Worm (Caenorhabditis elegans): ENCODE data around the gene C04C3.9.

The C04C3.9 gene

DNA sequence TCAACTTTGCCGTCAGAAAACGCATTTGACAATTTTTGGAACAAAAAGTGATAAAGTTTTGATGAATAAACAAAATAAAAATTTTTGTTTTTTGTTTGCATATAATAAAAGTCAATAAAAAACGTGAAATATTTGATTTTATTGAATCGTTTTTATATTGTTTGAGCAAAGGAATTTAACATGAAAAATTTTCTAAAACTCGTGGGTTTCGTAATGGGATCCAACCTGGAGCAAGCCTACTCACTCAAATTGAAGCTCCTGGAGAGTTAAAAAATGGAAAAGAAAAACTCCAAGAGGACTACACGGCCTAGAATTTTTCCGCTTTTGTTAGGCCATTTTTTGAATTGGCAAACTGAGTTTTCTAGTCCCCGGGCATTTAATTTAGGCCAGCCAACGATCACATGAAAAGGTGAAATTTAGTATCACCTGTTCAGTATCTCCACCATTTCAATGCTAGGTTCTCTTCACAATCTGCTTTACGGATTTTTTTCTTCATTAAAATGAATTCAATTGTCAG, at the start of gene C04C3.9, which contains the start of gene srz-60:
TSS of gene C04C3.9 (minus strand) at position 101 of the 517 bp plus-strand sequence.
TSS of gene srz-60 (plus strand) at position 467 of the 517 bp plus-strand sequence.
- TF ChIP-seq hnd-1 (tag; optimal IDR thresholded peaks at IDR 0.05) (no peak), ceh-36 (tag; optimal IDR thresholded peaks at IDR 0.05) (no peak), B0310.2 (tag; optimal IDR thresholded peaks at IDR 0.05) (no peak), sea-1 (GFP tag; conservative IDR thresholded peaks at IDR 0.05) (no peak), hmg-4 (GFP tag; optimal IDR thresholded peaks at IDR 0.05) (no peak), flt-1 (GFP tag; IDR thresholded peaks at IDR 0.05) (no peak), aly-1 (tag; optimal IDR thresholded peaks at IDR 0.05) (no peak), tbx-11 (GFP tag; IDR thresholded peaks at IDR 0.05) (no peak), scrt-1 (GFP tag; IDR thresholded peaks at IDR 0.05) (no peak), tbx-37 (GFP tag; conservative IDR thresholded peaks at IDR 0.05) (no peak), ets-7 (tag; optimal IDR thresholded peaks at IDR 0.05) (no peak), ceh-13 (GFP tag; optimal IDR thresholded peaks at IDR 0.05) (no peak), pes-1 (GFP tag; IDR thresholded peaks at IDR 0.05) (no peak)

DNA sequence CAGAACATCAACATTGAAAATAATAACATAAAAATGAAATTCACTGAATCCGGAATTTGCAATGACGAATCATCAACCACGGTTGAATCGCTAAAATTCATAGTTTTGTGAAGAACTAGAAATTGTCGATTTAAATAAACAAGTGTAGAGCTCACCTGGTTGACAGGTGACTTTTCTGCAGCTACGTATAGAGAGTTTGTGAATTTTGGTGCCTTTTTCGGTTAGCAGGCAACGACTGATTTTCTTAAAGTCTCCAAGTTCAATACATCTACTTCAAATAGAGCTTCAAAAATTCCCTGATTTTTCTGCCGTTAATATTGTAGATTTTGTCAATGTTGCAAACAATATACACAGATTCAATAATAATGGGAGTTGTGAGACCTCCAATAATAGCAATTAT, 48.8 kb upstream of the C04C3.9 start, which contains the start of gene srz-69:
TSS of gene srz-69 (minus strand) at position 101 of the 400 bp plus-strand sequence.
- TF ChIP-seq tbx-11 (GFP tag; IDR thresholded peaks at IDR 0.05) (no peak), pes-1 (GFP tag; IDR thresholded peaks at IDR 0.05) (no peak), sea-1 (GFP tag; conservative IDR thresholded peaks at IDR 0.05) (no peak), tra-4 (tag; optimal IDR thresholded peaks at IDR 0.05) (no peak), ets-7 (tag; optimal IDR thresholded peaks at IDR 0.05) (no peak), ceh-36 (tag; optimal IDR thresholded peaks at IDR 0.05) (no peak), hnd-1 (tag; optimal IDR thresholded peaks at IDR 0.05) (no peak), aly-1 (tag; optimal IDR thresholded peaks at IDR 0.05) (no peak), ama-1 (optimal IDR thresholded peaks at IDR 0.05) (no peak)

DNA sequence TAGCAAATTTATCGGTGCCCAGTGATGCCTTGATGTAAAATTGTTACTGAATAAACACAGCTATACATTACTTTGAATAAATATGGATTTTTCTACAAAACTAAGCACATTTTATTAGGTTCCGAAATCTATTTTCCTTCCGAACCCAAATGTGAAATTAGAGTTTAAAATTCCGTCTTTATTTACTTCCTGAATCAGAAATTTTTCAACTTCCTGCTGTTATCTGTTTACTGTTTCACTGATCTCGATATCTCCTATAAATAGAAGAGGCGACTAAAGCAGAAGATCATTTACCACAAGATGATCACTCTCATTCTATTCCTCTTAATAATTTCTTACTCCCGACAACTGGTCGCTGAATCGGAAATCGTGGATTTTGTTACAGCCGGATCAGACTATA, 41.4 kb upstream of the C04C3.9 start, which contains the start of gene F58E2.2:
TSS of gene F58E2.2 (plus strand) at position 301 of the 400 bp plus-strand sequence.
- no peak for TF ChIP-seq flt-1 (GFP tag; IDR thresholded peaks at IDR 0.05)
- no peak for TF ChIP-seq aly-1 (tag; optimal IDR thresholded peaks at IDR 0.05)
- no peak for TF ChIP-seq scrt-1 (GFP tag; IDR thresholded peaks at IDR 0.05)
- TF ChIP-seq hnd-1 (tag; optimal IDR thresholded peaks at IDR 0.05) = no peak
- no peak for TF ChIP-seq tra-4 (tag; optimal IDR thresholded peaks at IDR 0.05)
- TF ChIP-seq tbx-11 (GFP tag; IDR thresholded peaks at IDR 0.05) = no peak
- no peak for TF ChIP-seq tbx-37 (GFP tag; conservative IDR thresholded peaks at IDR 0.05)
- TF ChIP-seq sea-1 (GFP tag; conservative IDR thresholded peaks at IDR 0.05) = no peak
- TF ChIP-seq F13C5.2 (tag; optimal IDR thresholded peaks at IDR 0.05) = no peak
- no peak for TF ChIP-seq ceh-36 (tag; optimal IDR thresholded peaks at IDR 0.05)
- TF ChIP-seq pes-1 (GFP tag; IDR thresholded peaks at IDR 0.05) = no peak
- TF ChIP-seq ama-1 (optimal IDR thresholded peaks at IDR 0.05) = no peak
- no peak for TF ChIP-seq ets-7 (tag; optimal IDR thresholded peaks at IDR 0.05)
- TF ChIP-seq hmg-4 (GFP tag; optimal IDR thresholded peaks at IDR 0.05) = no peak

DNA sequence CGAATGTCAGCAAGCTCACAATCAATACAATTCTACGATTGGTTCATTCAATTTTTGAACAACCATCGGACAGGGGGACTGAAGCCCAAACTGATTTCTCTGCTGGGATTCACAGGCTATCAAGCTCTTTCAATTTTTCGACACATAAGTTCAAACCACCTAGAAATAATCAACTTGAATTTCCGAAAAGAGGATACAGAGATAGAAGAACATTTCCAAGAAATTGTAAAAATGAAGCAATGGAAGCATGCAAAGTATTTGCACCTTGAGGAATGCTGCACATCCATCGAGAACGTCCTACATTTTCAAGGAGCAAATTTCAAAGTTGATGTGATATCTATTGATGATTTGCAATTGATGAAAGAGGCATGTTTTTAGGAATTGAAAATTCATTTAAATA, 39.4 kb upstream of the C04C3.9 start:
- TF ChIP-seq pes-1 (GFP tag; IDR thresholded peaks at IDR 0.05) (no peak), ets-7 (tag; optimal IDR thresholded peaks at IDR 0.05) (no peak), scrt-1 (GFP tag; IDR thresholded peaks at IDR 0.05) (no peak), flt-1 (GFP tag; IDR thresholded peaks at IDR 0.05) (no peak), ceh-13 (GFP tag; optimal IDR thresholded peaks at IDR 0.05) (no peak), tbx-11 (GFP tag; IDR thresholded peaks at IDR 0.05) (no peak), B0310.2 (tag; optimal IDR thresholded peaks at IDR 0.05) (no peak)

DNA sequence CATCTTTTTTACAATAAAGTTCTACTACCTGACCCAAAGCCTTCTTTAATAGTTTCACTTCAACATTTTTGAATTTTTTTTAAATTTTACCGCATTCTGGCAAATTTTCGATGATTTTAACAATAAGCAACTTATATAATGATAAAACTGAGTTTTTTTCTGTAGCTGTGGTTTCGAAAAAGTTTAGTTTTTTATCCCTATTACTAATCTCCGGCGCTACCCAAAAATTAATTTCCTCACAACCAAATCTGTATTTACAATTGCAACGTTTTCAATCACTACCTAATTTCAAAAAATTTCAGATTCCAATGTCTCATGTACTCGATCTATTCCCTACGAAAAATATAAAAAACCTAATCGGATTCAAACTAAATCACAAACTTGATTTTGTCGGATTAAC, 38.8 kb upstream of the C04C3.9 start, which contains the start of gene F58E2.3:
TSS of gene F58E2.3 (plus strand) at position 301 of the 400 bp plus-strand sequence.
- TF ChIP-seq ceh-36 (tag; optimal IDR thresholded peaks at IDR 0.05) (no peak), scrt-1 (GFP tag; IDR thresholded peaks at IDR 0.05) (no peak), aly-1 (tag; optimal IDR thresholded peaks at IDR 0.05) (no peak), F13C5.2 (tag; optimal IDR thresholded peaks at IDR 0.05) (no peak), B0310.2 (tag; optimal IDR thresholded peaks at IDR 0.05) (no peak), ets-7 (tag; optimal IDR thresholded peaks at IDR 0.05) (no peak)

DNA sequence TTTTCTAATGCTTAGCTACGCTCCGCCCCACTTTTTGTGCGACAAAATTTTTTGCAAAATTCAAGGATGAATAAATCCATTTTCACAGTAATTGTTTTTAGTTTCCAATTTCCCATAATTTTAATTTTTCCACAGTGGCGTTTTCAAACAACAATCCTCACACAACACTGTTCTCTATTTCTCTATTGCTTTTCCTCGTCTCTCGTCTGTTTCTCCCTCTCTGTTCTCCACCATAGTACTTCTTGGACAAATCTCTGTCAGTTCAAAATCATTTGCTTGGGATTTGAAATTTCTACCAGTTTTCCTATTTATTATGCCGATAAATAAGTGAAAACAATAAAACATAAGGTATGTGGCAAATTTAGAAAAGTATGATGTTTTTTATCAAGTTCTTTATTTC, 34.9 kb upstream of the C04C3.9 start, which contains the start of gene F58E2.4:
TSS of gene F58E2.4 (plus strand) at position 134 of the 400 bp plus-strand sequence.
- TF ChIP-seq hmbx-1 (tag; optimal IDR thresholded peaks at IDR 0.05) (no peak), pes-1 (GFP tag; IDR thresholded peaks at IDR 0.05) (no peak), ama-1 (optimal IDR thresholded peaks at IDR 0.05) (no peak), ceh-13 (GFP tag; optimal IDR thresholded peaks at IDR 0.05) (no peak), scrt-1 (GFP tag; IDR thresholded peaks at IDR 0.05) (no peak), B0310.2 (tag; optimal IDR thresholded peaks at IDR 0.05) (no peak), hmg-4 (GFP tag; optimal IDR thresholded peaks at IDR 0.05) (no peak), tbx-37 (GFP tag; conservative IDR thresholded peaks at IDR 0.05) (no peak), tra-4 (tag; optimal IDR thresholded peaks at IDR 0.05) (no peak), flt-1 (GFP tag; IDR thresholded peaks at IDR 0.05) (no peak), F13C5.2 (tag; optimal IDR thresholded peaks at IDR 0.05) (no peak)

DNA sequence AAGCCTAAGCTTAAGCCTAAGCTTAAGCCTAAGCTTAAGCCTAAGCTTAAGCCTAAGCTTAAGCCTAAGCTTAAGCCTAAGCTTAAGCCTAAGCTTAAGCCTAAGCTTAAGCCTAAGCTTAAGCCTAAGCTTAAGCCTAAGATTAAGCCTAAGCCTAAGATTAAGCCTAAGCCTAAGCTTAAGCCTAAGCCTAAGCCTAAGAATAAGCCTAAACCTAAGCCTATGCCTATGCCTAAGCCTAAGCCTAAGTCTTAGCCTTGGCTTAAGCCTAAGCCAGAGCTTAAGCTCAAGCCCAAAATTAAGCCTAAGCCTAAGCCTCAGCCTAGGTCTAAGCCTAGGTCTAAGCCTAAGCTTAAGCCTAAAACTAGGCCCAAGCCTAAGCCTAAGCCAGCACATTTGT, 27.1 kb upstream of the C04C3.9 start:
- TF ChIP-seq ceh-36 (tag; optimal IDR thresholded peaks at IDR 0.05) = peak; percentile 94

DNA sequence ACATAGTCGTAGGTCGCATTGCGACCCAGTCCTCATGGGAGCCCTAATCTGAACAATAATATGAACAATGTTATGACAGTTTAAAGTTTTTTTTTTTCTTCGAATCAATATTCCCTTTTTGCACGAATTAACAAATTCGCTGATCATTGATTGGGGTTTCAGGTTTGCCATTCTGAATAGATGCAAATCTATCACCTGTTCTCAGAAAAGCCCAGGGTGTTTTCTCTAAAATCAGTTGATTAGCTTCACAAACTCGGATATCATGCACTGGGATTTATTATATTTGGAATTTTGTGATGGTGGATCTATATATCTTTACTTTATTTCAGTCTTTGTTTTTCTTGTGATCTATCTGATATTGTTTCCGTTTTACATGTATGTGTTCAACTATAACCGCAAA, 25.0 kb upstream of the C04C3.9 start, which contains the start of gene srz-23:
TSS of gene srz-23 (plus strand) at position 263 of the 400 bp plus-strand sequence.
- TF ChIP-seq tra-4 (tag; optimal IDR thresholded peaks at IDR 0.05) (no peak), ceh-36 (tag; optimal IDR thresholded peaks at IDR 0.05) (no peak), ets-7 (tag; optimal IDR thresholded peaks at IDR 0.05) (no peak), hnd-1 (tag; optimal IDR thresholded peaks at IDR 0.05) (no peak), sea-1 (GFP tag; conservative IDR thresholded peaks at IDR 0.05) (no peak)
